Worm (Caenorhabditis elegans) whole organism, early embryonic: ENCODE data around the gene gcy-22.

ENCODE experiments used
- aly-1 ChIP-seq: sonication (generic microtip); optimal IDR thresholded peaks from 2 replicates; lab custom pipeline; 2016; ENCODE audit warnings: missing genetic modification characterization, missing compliant biosample characterization
- ama-1 ChIP-seq: fragments of 150-350 bp; optimal IDR thresholded peaks from 2 replicates; lab custom pipeline; 2014
- ceh-13 ChIP-seq: fragments of 200-800 bp; sonication (Bioruptor generic); optimal IDR thresholded peaks from 2 replicates; lab custom pipeline; 2018; ENCODE audit warnings: mild to moderate bottlenecking, missing genetic modification characterization, missing compliant biosample characterization
- flt-1 ChIP-seq: fragments of 200-800 bp; sonication (Bioruptor generic); IDR thresholded peaks from 2 replicates; pipeline ENCODE4 v1.3.6; 2022; ENCODE audit warnings: missing genetic modification characterization, missing compliant biosample characterization
- hnd-1 ChIP-seq: sonication (generic microtip); optimal IDR thresholded peaks from 2 replicates; lab custom pipeline; 2016; ENCODE audit warnings: missing genetic modification characterization, missing compliant biosample characterization
- scrt-1 ChIP-seq: fragments of 200-800 bp; sonication (Bioruptor generic); IDR thresholded peaks from 2 replicates; pipeline ENCODE4 v1.3.6; 2022; ENCODE audit warnings: missing genetic modification characterization, missing compliant biosample characterization
- tra-4 ChIP-seq: sonication (generic microtip); optimal IDR thresholded peaks from 2 replicates; lab custom pipeline; 2017; ENCODE audit warnings: missing genetic modification characterization, missing compliant biosample characterization

DNA sequence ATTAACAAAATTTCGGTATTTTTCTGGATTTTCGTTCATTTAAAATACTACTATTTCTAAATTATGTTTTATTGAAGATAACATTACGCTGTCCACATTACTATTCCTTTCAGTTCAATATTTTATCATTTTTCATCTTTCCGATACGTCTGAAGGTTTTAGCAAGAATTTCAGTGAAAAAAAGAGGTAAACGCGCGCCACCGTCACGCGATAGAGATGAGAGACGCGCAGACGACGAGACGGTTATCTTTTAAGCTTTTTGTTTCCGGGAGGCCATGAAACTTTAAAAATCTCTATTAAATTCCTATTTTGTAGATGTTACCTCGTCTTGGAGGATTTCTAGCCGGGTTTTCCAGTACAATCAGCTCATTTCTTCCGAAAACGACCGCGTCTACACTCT is 12.9 kb upstream of the gcy-22 start, which contains the start of gene mrps-12:
- no peak for TF ChIP-seq ceh-13
- TF ChIP-seq aly-1 (tag; lab: Kevin White, UChicago), result no peak
- no peak for TF ChIP-seq ama-1 (lab: Kevin White, UChicago)
- TF ChIP-seq flt-1 (GFP tag; lab: Robert Waterston, UW), result no peak
- no peak for TF ChIP-seq tra-4
- TF ChIP-seq scrt-1 (GFP tag; lab: Robert Waterston, UW), result no peak
- TF ChIP-seq hnd-1 (tag; lab: Kevin White, UChicago), result no peak
